Fruit fly (Drosophila melanogaster) whole organism, embryonic: Measurements from ENCODE around the gene CG13481.

Experiments
- Bgb ChIP-seq: fragments of 200-800 bp; sonication (Bioruptor generic); IDR thresholded peaks from 2 replicates; pipeline ENCODE4 v1.3.6; 2022; ENCODE audit warnings: missing biosample characterization, missing genetic modification characterization; ENCODE audit not compliant: partially characterized antibody
- Blimp-1 ChIP-seq: fragments of 200-800 bp; sonication (Bioruptor generic); optimal IDR thresholded peaks from 3 replicates; lab custom pipeline; 2018; ENCODE audit warnings: missing biosample characterization, missing genetic modification characterization, mild to moderate bottlenecking, moderate library complexity, missing genetic modification reagents
- CG12236 ChIP-seq: fragments of 200-800 bp; sonication (Bioruptor generic); optimal IDR thresholded peaks from 2 replicates; lab custom pipeline; 2016; ENCODE audit warnings: missing biosample characterization, missing genetic modification characterization
- CG12299 ChIP-seq: fragments of 200-800 bp; sonication (Bioruptor generic); optimal IDR thresholded peaks from 2 replicates; lab custom pipeline; 2018; ENCODE audit warnings: missing biosample characterization, mild to moderate bottlenecking, missing genetic modification characterization
- CG12391 ChIP-seq: fragments of 200-800 bp; sonication (Bioruptor generic); optimal IDR thresholded peaks from 3 replicates; lab custom pipeline; 2018; ENCODE audit warnings: missing biosample characterization, mild to moderate bottlenecking, missing genetic modification characterization, moderate library complexity
- CG17802 ChIP-seq: fragments of 200-800 bp; sonication (Bioruptor generic); optimal IDR thresholded peaks from 2 replicates; lab custom pipeline; 2018; ENCODE audit warnings: missing biosample characterization, mild to moderate bottlenecking, missing genetic modification characterization, moderate library complexity
- CG18262 ChIP-seq: fragments of 200-800 bp; optimal IDR thresholded peaks from 3 replicates; lab custom pipeline; 2019; ENCODE audit warnings: missing biosample characterization, mild to moderate bottlenecking, missing genetic modification characterization, moderate library complexity
- CG30020 ChIP-seq: fragments of 200-800 bp; optimal IDR thresholded peaks from 2 replicates; lab custom pipeline; 2019; ENCODE audit warnings: missing biosample characterization, mild to moderate bottlenecking, missing genetic modification characterization, moderate library complexity
- CG32772 ChIP-seq: fragments of 200-800 bp; sonication (Bioruptor generic); IDR thresholded peaks from 2 replicates; pipeline ENCODE4 v1.3.6; 2022; ENCODE audit warnings: missing biosample characterization, missing genetic modification characterization
- CG33213 ChIP-seq: fragments of 200-800 bp; sonication (Bioruptor generic); optimal IDR thresholded peaks from 3 replicates; lab custom pipeline; 2016; ENCODE audit warnings: missing biosample characterization, missing genetic modification characterization
- CG34376 ChIP-seq: fragments of 200-800 bp; sonication (Bioruptor generic); optimal IDR thresholded peaks from 2 replicates; lab custom pipeline; 2018; ENCODE audit warnings: missing biosample characterization, mild to moderate bottlenecking, missing genetic modification characterization
- CG3995 ChIP-seq: fragments of 200-800 bp; sonication (Bioruptor generic); optimal IDR thresholded peaks from 3 replicates; lab custom pipeline; 2016; ENCODE audit warnings: missing biosample characterization, missing genetic modification characterization
- CG4328 ChIP-seq: fragments of 200-800 bp; sonication (Bioruptor generic); optimal IDR thresholded peaks from 3 replicates; lab custom pipeline; 2017; ENCODE audit warnings: missing biosample characterization, missing genetic modification reagents, missing genetic modification characterization
- CG6254 ChIP-seq: fragments of 200-800 bp; sonication (Bioruptor generic); optimal IDR thresholded peaks from 3 replicates; lab custom pipeline; 2017; ENCODE audit warnings: mild to moderate bottlenecking, missing biosample characterization, missing genetic modification reagents, missing genetic modification characterization
- CG6272 ChIP-seq: fragments of 200-800 bp; sonication (Bioruptor generic); IDR thresholded peaks from 2 replicates; pipeline ENCODE4 v1.3.6; 2022; ENCODE audit warnings: missing biosample characterization, missing genetic modification characterization
- CG6791 ChIP-seq: fragments of 200-800 bp; sonication (Bioruptor generic); IDR thresholded peaks from 3 replicates; pipeline ENCODE4 v1.3.6; 2022; ENCODE audit warnings: missing biosample characterization, missing genetic modification characterization; ENCODE audit not compliant: partially characterized antibody
- CTCF ChIP-seq: fragments of 200-800 bp; sonication (Bioruptor generic); optimal IDR thresholded peaks from 2 replicates; lab custom pipeline; 2017; ENCODE audit warnings: missing biosample characterization, mild to moderate bottlenecking, missing genetic modification characterization, moderate library complexity
- Dfd ChIP-seq, 2 experiments: fragments of >200 bp; optimal IDR thresholded peaks; 2 replicates each; lab custom pipeline; 2017; ENCODE audit warnings: missing biosample characterization in 2 of 2, missing genetic modification characterization in 2 of 2
- Dip2 ChIP-seq: fragments of 200-800 bp; sonication (Bioruptor generic); IDR thresholded peaks from 2 replicates; pipeline ENCODE4 v1.3.6; 2022; ENCODE audit warnings: missing biosample characterization, missing genetic modification characterization
- Drgx ChIP-seq: fragments of 200-800 bp; sonication (Bioruptor generic); IDR thresholded peaks from 2 replicates; pipeline ENCODE4 v1.3.6; 2022; ENCODE audit warnings: missing biosample characterization, missing genetic modification characterization
- HLH54F ChIP-seq: fragments of 200-800 bp; sonication (Bioruptor generic); optimal IDR thresholded peaks from 3 replicates; lab custom pipeline; 2016; ENCODE audit warnings: missing biosample characterization, missing genetic modification characterization
- Med ChIP-seq: fragments of 200-800 bp; sonication (Bioruptor generic); peaks from one replicate; lab custom pipeline; 2016; ENCODE audit warnings: missing biosample characterization, missing genetic modification characterization, mild to moderate bottlenecking, inconsistent platforms, moderate library complexity
- NK7.1 ChIP-seq: fragments of 200-800 bp; sonication (Bioruptor generic); optimal IDR thresholded peaks from 3 replicates; lab custom pipeline; 2016; ENCODE audit warnings: missing biosample characterization, missing genetic modification characterization
- Nf-YA ChIP-seq: fragments of 200-800 bp; sonication (Bioruptor generic); IDR thresholded peaks from 2 replicates; pipeline ENCODE4 v1.3.6; 2022; ENCODE audit warnings: missing biosample characterization, missing genetic modification characterization
- PHDP ChIP-seq: fragments of 200-800 bp; sonication (Bioruptor generic); optimal IDR thresholded peaks from 3 replicates; lab custom pipeline; 2018; ENCODE audit warnings: missing biosample characterization, mild to moderate bottlenecking, missing genetic modification characterization, moderate library complexity
- Ssrp ChIP-seq: fragments of 200-800 bp; sonication (Bioruptor generic); optimal IDR thresholded peaks from 2 replicates; lab custom pipeline; 2018; ENCODE audit warnings: missing biosample characterization, mild to moderate bottlenecking, missing genetic modification characterization, moderate library complexity
- ac ChIP-seq: fragments of 200-800 bp; sonication (Bioruptor generic); optimal IDR thresholded peaks from 3 replicates; lab custom pipeline; 2017; ENCODE audit warnings: missing biosample characterization, mild to moderate bottlenecking, missing genetic modification characterization
- chif ChIP-seq, 2 experiments: fragments of 200-800 bp; sonication (Bioruptor generic); optimal IDR thresholded peaks; 3 replicates each; lab custom pipeline; 2016; ENCODE audit warnings: missing biosample characterization in 2 of 2, missing genetic modification characterization in 2 of 2
- chinmo ChIP-seq: fragments of 200-800 bp; sonication (Bioruptor generic); IDR thresholded peaks from 4 replicates; pipeline ENCODE4 v1.3.6; 2022; ENCODE audit warnings: missing biosample characterization, missing genetic modification characterization; ENCODE audit not compliant: partially characterized antibody
- dm ChIP-seq: fragments of 200-800 bp; sonication (Bioruptor generic); optimal IDR thresholded peaks from 3 replicates; lab custom pipeline; 2016; ENCODE audit warnings: missing biosample characterization, missing genetic modification characterization
- dpn ChIP-seq, 2 experiments: fragments of 200-800 bp; sonication (Bioruptor generic); optimal IDR thresholded peaks; 3 replicates each; lab custom pipeline; 2016; ENCODE audit warnings: missing biosample characterization in 2 of 2, missing genetic modification characterization in 2 of 2
- esg ChIP-seq: fragments of 200-800 bp; sonication (Bioruptor generic); conservative IDR thresholded peaks from 2 replicates; pipeline ENCODE4 v1.3.6; 2022; ENCODE audit warnings: missing biosample characterization, missing genetic modification characterization
- gcm ChIP-seq: fragments of 200-800 bp; sonication (Bioruptor generic); optimal IDR thresholded peaks from 2 replicates; lab custom pipeline; 2019; ENCODE audit warnings: missing biosample characterization, mild to moderate bottlenecking, missing genetic modification characterization, moderate library complexity
- gem ChIP-seq: fragments of 200-800 bp; sonication (Bioruptor generic); optimal IDR thresholded peaks from 2 replicates; lab custom pipeline; 2019; ENCODE audit warnings: missing biosample characterization, mild to moderate bottlenecking, missing genetic modification characterization, moderate library complexity
- hkb ChIP-seq, 2 experiments: fragments of 200-800 bp in 1 of 2; fragments of >200 bp in 1 of 2; sonication (Bioruptor generic) in 1 of 2; IDR thresholded peaks in 1 of 2; optimal IDR thresholded peaks in 1 of 2; 2 replicates each; pipeline versions ENCODE4 v1.3.6 to Lab custom; 2017 to 2022; ENCODE audit warnings: missing biosample characterization in 1 of 2, missing genetic modification characterization in 1 of 2
- hth ChIP-seq: fragments of >200 bp; optimal IDR thresholded peaks from 2 replicates; lab custom pipeline; 2017; ENCODE audit warnings: inconsistent platforms
- jigr1 ChIP-seq: fragments of 200-800 bp; sonication (Bioruptor generic); IDR thresholded peaks from 3 replicates; pipeline ENCODE4 v1.3.6; 2022; ENCODE audit warnings: missing biosample characterization, missing genetic modification characterization
- kni ChIP-seq: fragments of 200-800 bp; sonication (Bioruptor generic); optimal IDR thresholded peaks from 3 replicates; lab custom pipeline; 2017; ENCODE audit warnings: mild to moderate bottlenecking, missing biosample characterization, missing genetic modification reagents, missing genetic modification characterization
- nom ChIP-seq: fragments of 200-800 bp; sonication (Bioruptor generic); optimal IDR thresholded peaks from 2 replicates; lab custom pipeline; 2017; ENCODE audit warnings: missing biosample characterization, missing genetic modification characterization, mild to moderate bottlenecking, moderate library complexity, missing genetic modification reagents
- phol ChIP-seq: fragments of 200-800 bp; sonication (Bioruptor generic); optimal IDR thresholded peaks from 3 replicates; lab custom pipeline; 2018; ENCODE audit warnings: missing biosample characterization, mild to moderate bottlenecking, missing genetic modification characterization, moderate library complexity
- row ChIP-seq: fragments of 200-800 bp; sonication (Bioruptor generic); IDR thresholded peaks from 3 replicates; pipeline ENCODE4 v1.3.6; 2022; ENCODE audit warnings: missing biosample characterization, missing genetic modification characterization
- sim ChIP-seq: fragments of 200-800 bp; sonication (Bioruptor generic); IDR thresholded peaks from 2 replicates; pipeline ENCODE4 v1.3.6; 2022; ENCODE audit warnings: missing biosample characterization, missing genetic modification characterization
- sisA ChIP-seq: fragments of 200-800 bp; sonication (Bioruptor generic); IDR thresholded peaks from 2 replicates; pipeline ENCODE4 v1.3.6; 2022; ENCODE audit warnings: missing biosample characterization, missing genetic modification characterization
- sqz ChIP-seq: fragments of 200-800 bp; sonication (Bioruptor generic); optimal IDR thresholded peaks from 3 replicates; lab custom pipeline; 2018; ENCODE audit warnings: missing biosample characterization, mild to moderate bottlenecking, missing genetic modification characterization
- stwl ChIP-seq: fragments of 200-800 bp; sonication (Bioruptor generic); optimal IDR thresholded peaks from 3 replicates; lab custom pipeline; 2018; ENCODE audit warnings: missing biosample characterization, mild to moderate bottlenecking, missing genetic modification characterization, moderate library complexity
- ttk ChIP-seq: fragments of 200-800 bp; sonication (Bioruptor generic); IDR thresholded peaks from 2 replicates; pipeline ENCODE4 v2.1.2; 2022; ENCODE audit warnings: missing biosample characterization, missing genetic modification characterization
- unpg ChIP-seq: fragments of 200-800 bp; sonication (Bioruptor generic); optimal IDR thresholded peaks from 3 replicates; lab custom pipeline; 2018; ENCODE audit warnings: missing biosample characterization, mild to moderate bottlenecking, missing genetic modification characterization, moderate library complexity
- vfl ChIP-seq: fragments of 200-800 bp; sonication (Bioruptor generic); optimal IDR thresholded peaks from 2 replicates; lab custom pipeline; 2016; ENCODE audit warnings: missing biosample characterization, missing genetic modification characterization

The CG13481 gene

DNA sequence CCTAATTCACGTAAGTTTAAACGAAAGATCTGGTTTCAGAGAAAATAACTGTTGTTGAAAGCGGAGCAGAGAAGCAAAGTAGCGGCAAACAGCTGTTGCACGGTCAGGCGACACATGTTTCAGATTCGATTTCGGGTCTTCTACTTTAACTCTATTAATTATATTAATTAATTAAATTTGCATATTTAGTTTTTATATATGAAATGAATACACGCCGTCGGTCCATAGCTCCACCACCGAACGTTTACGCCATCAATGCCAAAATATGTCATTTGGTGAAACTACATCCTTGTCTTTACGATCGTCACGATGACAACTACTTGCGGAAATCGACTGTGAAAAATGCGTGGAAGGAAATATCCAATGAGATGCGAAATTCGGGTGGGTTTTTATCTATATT is 41.4 kb upstream of the CG13481 start (continued):
- TF ChIP-seq PHDP (tag; lab: Kevin White, UChicago) (peak; percentile 53), esg (GFP tag; lab: Robert Waterston, UW) (no peak), CTCF (no peak), CG12391 (tag; lab: Kevin White, UChicago) (peak; percentile 57), phol (tag; lab: Kevin White, UChicago) (peak; percentile 46), hkb (optimal IDR thresholded peaks at IDR 0.05; lab: Kevin White, UChicago) (no peak), hkb (GFP tag; IDR thresholded peaks at IDR 0.05; lab: Robert Waterston, UW) (peak; percentile 47; the same call in 1 of the 2 replicates), CG32772 (GFP tag; lab: Robert Waterston, UW) (no peak), Drgx (GFP tag; lab: Robert Waterston, UW) (peak; percentile 66)

DNA sequence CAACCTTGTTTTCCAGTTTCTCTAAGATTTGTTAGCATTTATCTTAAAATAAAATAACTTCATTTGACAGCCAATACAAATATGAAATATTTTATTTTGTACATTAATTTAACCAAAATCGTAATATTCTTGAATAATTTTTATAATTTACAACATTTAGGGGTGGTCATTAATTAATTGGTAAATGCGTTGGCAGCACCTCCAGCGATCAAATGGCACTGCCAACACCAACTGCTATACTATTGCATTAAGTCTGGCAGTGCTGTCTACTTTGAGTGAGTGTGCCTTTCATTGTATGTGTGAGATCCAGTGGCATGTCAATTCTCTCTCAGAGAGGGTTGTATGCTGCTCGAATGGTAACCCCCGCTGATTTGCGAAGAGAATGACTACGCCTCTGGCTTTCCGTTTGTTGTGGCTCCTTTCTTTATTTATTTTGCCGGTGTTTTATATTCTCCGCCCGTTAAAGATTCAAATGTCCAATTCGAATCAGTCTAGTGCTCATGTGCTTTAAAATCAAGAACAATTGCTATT is 40.7 kb upstream of the CG13481 start, which contains the start of gene CG3919:
TSS of gene CG3919 (plus strand) at position 481 of the 531 bp plus-strand sequence.
- TF ChIP-seq Bgb (GFP tag; lab: Robert Waterston, UW) (no peak; the same call in 1 of the 2 replicates), row (GFP tag; lab: Robert Waterston, UW) (peak; percentile 89), kni (peak; percentile 35), CG33213 (GFP tag; lab: Kevin White, UChicago) (peak; percentile 61), CG12236 (GFP tag; lab: Kevin White, UChicago) (no peak), sim (GFP tag; lab: Robert Waterston, UW) (no peak), hth (lab: Kevin White, UChicago) (no peak), CG18262 (tag; lab: Kevin White, UChicago) (peak; percentile 77), unpg (GFP tag; lab: Kevin White, UChicago) (peak; percentile 56), CG6272 (GFP tag; lab: Robert Waterston, UW) (no peak), CG12299 (no peak), sqz (GFP tag; lab: Kevin White, UChicago) (no peak), jigr1 (GFP tag; lab: Robert Waterston, UW) (no peak), Blimp-1 (peak; percentile 47), CG4328 (GFP tag; lab: Kevin White, UChicago) (peak; percentile 42), ttk (GFP tag; lab: Robert Waterston, UW) (no peak; the same call in none of the 2 replicates), CG6791 (peak; percentile 16; the same call in 2 of the 3 replicates), Drgx (GFP tag; lab: Robert Waterston, UW) (peak; percentile 73), ac (GFP tag; lab: Kevin White, UChicago) (no peak), dm (GFP tag; lab: Kevin White, UChicago) (peak; percentile 61), stwl (tag; lab: Kevin White, UChicago) (peak; percentile 99), CG3995 (GFP tag; lab: Kevin White, UChicago) (no peak), chif (GFP tag; optimal IDR thresholded peaks at IDR 0.05; lab: Kevin White, UChicago) (peak in 1 of 2 experiments; percentile 34), gem (tag; lab: Kevin White, UChicago) (peak; percentile 82), Dip2 (GFP tag; lab: Robert Waterston, UW) (no peak), chinmo (GFP tag; lab: Robert Waterston, UW) (peak; percentile 64; the same call in 1 of the 4 replicates), nom (GFP tag; lab: Kevin White, UChicago) (peak; percentile 67), dpn (GFP tag; optimal IDR thresholded peaks at IDR 0.05; lab: Kevin White, UChicago) (peak; percentile 47 to 56), vfl (GFP tag; lab: Kevin White, UChicago) (peak; percentile 4), CG34376 (GFP tag; lab: Kevin White, UChicago) (no peak), HLH54F (peak; percentile 28), Dfd (GFP tag; optimal IDR thresholded peaks at IDR 0.05; lab: Kevin White, UChicago) (no peak), Med (GFP tag; lab: Kevin White, UChicago) (peak; percentile 93), NK7.1 (GFP tag; lab: Kevin White, UChicago) (peak; percentile 66), CG17802 (tag; lab: Kevin White, UChicago) (no peak), CG6254 (GFP tag; lab: Kevin White, UChicago) (no peak), hkb (optimal IDR thresholded peaks at IDR 0.05; lab: Kevin White, UChicago) (no peak), hkb (GFP tag; IDR thresholded peaks at IDR 0.05; lab: Robert Waterston, UW) (no peak), Nf-YA (no peak; the same call in 1 of the 2 replicates), sisA (peak; percentile 20), gcm (no peak), CG30020 (tag; lab: Kevin White, UChicago) (no peak), Ssrp (tag; lab: Kevin White, UChicago) (peak; percentile 73)
